Fruit fly (Drosophila melanogaster) whole organism, prepupa: ENCODE measurements around the gene VhaAC45RP.

Experiments
- CG8632 ChIP-seq: fragments of 200-800 bp; sonication (Bioruptor generic); optimal IDR thresholded peaks from 3 replicates; lab custom pipeline; 2016; ENCODE audit warnings: missing biosample characterization, missing genetic modification characterization
- Eip93F ChIP-seq: fragments of 200-800 bp; sonication (Bioruptor generic); optimal IDR thresholded peaks from 2 replicates; lab custom pipeline; 2016; ENCODE audit warnings: missing biosample characterization, mild to moderate bottlenecking, missing genetic modification characterization
- Gug ChIP-seq: fragments of 200-800 bp; sonication (Bioruptor generic); IDR thresholded peaks from 2 replicates; pipeline ENCODE4 v1.3.6; 2022; ENCODE audit warnings: missing biosample characterization, missing genetic modification characterization
- Hr4 ChIP-seq: fragments of 200-800 bp; sonication (Bioruptor generic); optimal IDR thresholded peaks from 3 replicates; lab custom pipeline; 2016; ENCODE audit warnings: missing biosample characterization, missing genetic modification characterization
- OdsH ChIP-seq: fragments of 200-800 bp; sonication (Bioruptor generic); optimal IDR thresholded peaks from 3 replicates; lab custom pipeline; 2016; ENCODE audit warnings: missing biosample characterization, missing genetic modification characterization
- dsx ChIP-seq: fragments of 200-800 bp; optimal IDR thresholded peaks from 3 replicates; lab custom pipeline; 2019; ENCODE audit warnings: missing biosample characterization, mild to moderate bottlenecking, missing genetic modification characterization, moderate library complexity; ENCODE audit not compliant: poor library complexity, severe bottlenecking
- fkh ChIP-seq: fragments of 200-800 bp; sonication (Bioruptor generic); optimal IDR thresholded peaks from 3 replicates; lab custom pipeline; 2017; ENCODE audit warnings: missing biosample characterization, mild to moderate bottlenecking, missing genetic modification characterization, moderate library complexity
- topi ChIP-seq: fragments of 200-800 bp; sonication (Bioruptor generic); optimal IDR thresholded peaks from 3 replicates; lab custom pipeline; 2016; ENCODE audit warnings: missing biosample characterization, missing genetic modification characterization

DNA sequence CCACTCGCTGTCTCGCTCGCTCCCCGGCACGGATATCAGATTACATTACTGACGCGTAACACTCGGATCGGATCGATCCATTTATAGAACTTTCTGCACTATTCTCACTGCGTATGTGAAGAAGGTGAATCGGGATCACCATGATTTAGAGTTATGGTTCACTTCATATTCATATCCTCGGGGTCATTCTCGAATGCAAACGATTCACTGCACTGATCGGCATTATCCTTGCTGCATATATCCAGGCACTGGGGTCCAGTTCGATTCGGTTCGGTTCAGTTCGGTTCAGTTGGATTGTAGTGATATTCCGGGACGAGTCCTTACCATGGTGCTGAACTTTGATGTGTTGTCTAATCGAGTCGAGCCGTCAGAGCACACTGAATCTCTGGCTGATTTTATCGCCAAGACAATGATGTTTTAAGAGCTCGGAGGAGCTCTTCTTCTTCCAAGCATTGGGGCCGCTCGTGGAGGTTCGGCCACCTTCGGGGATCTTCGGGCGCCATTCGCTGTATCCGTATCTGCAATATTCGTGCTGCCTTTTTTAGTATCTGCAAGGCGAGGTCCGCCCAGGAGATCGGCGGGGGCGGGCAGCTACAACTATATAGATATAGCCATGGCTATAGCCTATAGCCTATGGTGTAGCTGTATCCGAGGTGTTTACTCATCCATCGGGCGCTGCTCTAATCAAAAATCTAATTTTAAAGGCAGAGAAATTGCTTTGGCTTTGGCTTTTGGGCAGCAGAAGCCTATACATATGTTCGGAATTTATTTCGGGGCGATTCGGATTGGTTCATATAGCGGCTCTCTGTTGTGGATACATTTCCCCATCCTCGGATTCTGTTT lies 8.2 kb upstream of the VhaAC45RP start, which contains the start of gene Mlc2:
- TF ChIP-seq Eip93F (no peak), dsx (GFP tag; lab: Kevin White, UChicago) (no peak), CG8632 (GFP tag; lab: Kevin White, UChicago) (no peak), Gug (GFP tag; lab: Robert Waterston, UW) (no peak), Hr4 (GFP tag; lab: Kevin White, UChicago) (no peak), OdsH (GFP tag; lab: Kevin White, UChicago) (no peak), fkh (no peak), topi (GFP tag; lab: Kevin White, UChicago) (no peak)
